Fruit fly (Drosophila melanogaster) Kc167 (cell line): Measurements from ENCODE around the gene CG45207.
A peak's percentile ranks its signal among the peaks of the same experiment; 100 is the strongest.

Source experiments
- Sin3A ChIP-seq: fragments of >200 bp; optimal IDR thresholded peaks from 2 replicates; lab custom pipeline; 2018; ENCODE audit warnings: missing external identifiers
- h ChIP-seq: fragments of >200 bp; optimal IDR thresholded peaks from 3 replicates; lab custom pipeline; 2018; ENCODE audit warnings: missing external identifiers
- insv ChIP-seq: fragments of >200 bp; optimal IDR thresholded peaks from 3 replicates; lab custom pipeline; 2018; ENCODE audit warnings: missing external identifiers
- psq ChIP-seq: fragments of >200 bp; optimal IDR thresholded peaks from 2 replicates; lab custom pipeline; 2017; ENCODE audit warnings: missing external identifiers

- TF ChIP-seq psq (peak; percentile 74), h (no peak), Sin3A (lab: Kevin White, UChicago) (no peak), insv (no peak)
These were observed 28.6 kb upstream of the CG45207 start, which contains the start of gene alpha-Man-IIb for dm6 chr3R:15803502-15804461.
